Worm (Caenorhabditis elegans) whole organism, mixed stage, embryonic: ENCODE measurements around the gene haf-1.

Experiments
- blmp-1 ChIP-seq: fragments of 150-350 bp; optimal IDR thresholded peaks from 2 replicates; lab custom pipeline; 2014; ENCODE audit warnings: missing biosample characterization, missing genetic modification characterization
- ceh-43 ChIP-seq: fragments of 200-800 bp; sonication (Bioruptor generic); optimal IDR thresholded peaks from 2 replicates; lab custom pipeline; 2018; ENCODE audit warnings: mild to moderate bottlenecking, missing genetic modification characterization, moderate library complexity, missing compliant biosample characterization
- mab-5 ChIP-seq: fragments of 150-350 bp; optimal IDR thresholded peaks from 2 replicates; lab custom pipeline; 2014; ENCODE audit warnings: missing biosample characterization, missing genetic modification characterization
- nhr-12 ChIP-seq: fragments of 150-350 bp; optimal IDR thresholded peaks from 2 replicates; lab custom pipeline; 2014; ENCODE audit warnings: missing biosample characterization, missing genetic modification characterization
- nhr-2 ChIP-seq: fragments of 150-350 bp; optimal IDR thresholded peaks from 2 replicates; lab custom pipeline; 2014; ENCODE audit warnings: missing biosample characterization, missing genetic modification characterization
- nhr-28 ChIP-seq: fragments of 150-350 bp; optimal IDR thresholded peaks from 2 replicates; lab custom pipeline; 2014; ENCODE audit warnings: missing biosample characterization, missing genetic modification characterization
- sem-2 ChIP-seq: fragments of 200-800 bp; sonication (Bioruptor generic); optimal IDR thresholded peaks from 2 replicates; lab custom pipeline; 2018; ENCODE audit warnings: mild to moderate bottlenecking, missing genetic modification characterization, missing compliant biosample characterization
- snpc-4 ChIP-seq: fragments of 150-350 bp; optimal IDR thresholded peaks from 2 replicates; lab custom pipeline; 2014; ENCODE audit warnings: missing biosample characterization, missing genetic modification characterization
- unc-62 ChIP-seq: fragments of 150-350 bp; optimal IDR thresholded peaks from 2 replicates; lab custom pipeline; 2014; ENCODE audit warnings: missing biosample characterization, missing genetic modification reagents, missing genetic modification characterization

DNA sequence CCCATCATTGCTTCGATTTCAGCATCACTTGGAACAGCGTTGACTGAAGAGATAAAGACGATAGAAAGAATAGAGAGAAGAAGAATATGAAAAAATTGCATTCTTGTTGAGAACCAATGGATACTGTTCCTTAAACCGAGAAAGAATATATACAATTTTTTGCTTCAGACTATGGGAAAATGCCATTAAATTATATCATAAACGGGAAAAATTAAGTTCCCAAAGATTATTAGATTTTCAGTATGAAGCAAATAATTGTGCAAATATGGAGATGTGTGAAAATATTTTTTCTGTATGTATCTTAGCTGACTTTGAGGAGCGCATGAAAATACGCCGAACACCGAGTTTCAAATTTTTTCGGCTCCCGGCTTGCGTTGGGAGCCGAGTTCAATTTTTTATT, 31.3 kb downstream of the haf-1 start, which contains the start of gene T02D1.9:
- TF ChIP-seq nhr-2 (no peak), nhr-12 (tag; lab: Kevin White, UChicago) (no peak), nhr-28 (tag; lab: Kevin White, UChicago) (no peak), ceh-43 (GFP tag; lab: Kevin White, UChicago) (no peak), mab-5 (tag; lab: Kevin White, UChicago) (no peak), sem-2 (GFP tag; lab: Kevin White, UChicago) (no peak), blmp-1 (tag; lab: Kevin White, UChicago) (no peak), unc-62 (GFP tag; lab: Kevin White, UChicago) (no peak), snpc-4 (no peak)
